Fruit fly (Drosophila melanogaster): Measurements from ENCODE around the gene CG10352.

CG10352 gene

dm6 chrX:11852310-11852709 lies 24.7 kb downstream of the CG10352 start, which contains the start of gene p24-1 (continued):
- TF ChIP-seq Rfx (GFP tag; IDR thresholded peaks at IDR 0.05) = peak; percentile 81
- peak; percentile 87 for TF ChIP-seq CG3847 (GFP tag; IDR thresholded peaks at IDR 0.05)
- peak; percentile 73 for TF ChIP-seq CG12155 (GFP tag; optimal IDR thresholded peaks at IDR 0.05)
- TF ChIP-seq CG15514 (GFP tag; optimal IDR thresholded peaks at IDR 0.05) = peak; percentile 86
- no peak for TF ChIP-seq D (optimal IDR thresholded peaks at IDR 0.05)
- TF ChIP-seq D (GFP tag; optimal IDR thresholded peaks at IDR 0.05) = no peak
- peak; percentile 92 for TF ChIP-seq Opbp (GFP tag; IDR thresholded peaks at IDR 0.05; ENCODE audit: partially characterized antibody)
- peak; percentile 11 for TF ChIP-seq Lhr (GFP tag; optimal IDR thresholded peaks at IDR 0.05)
- TF ChIP-seq gem (tag; optimal IDR thresholded peaks at IDR 0.05) = peak; percentile 23
- peak; percentile 54 for TF ChIP-seq row (GFP tag; IDR thresholded peaks at IDR 0.05)
- TF ChIP-seq bowl (GFP tag; IDR thresholded peaks at IDR 0.05) = no peak
- peak; percentile 43 for TF ChIP-seq CG4854 (GFP tag; optimal IDR thresholded peaks at IDR 0.05)
- TF ChIP-seq org-1 (GFP tag; optimal IDR thresholded peaks at IDR 0.05) = no peak
- TF ChIP-seq CG8478 (optimal IDR thresholded peaks at IDR 0.05) = no peak
- peak; percentile 86 for TF ChIP-seq MESR4 (GFP tag; optimal IDR thresholded peaks at IDR 0.05)
- no peak for TF ChIP-seq cato (GFP tag; optimal IDR thresholded peaks at IDR 0.05; ENCODE audit: borderline replicate concordance)
- TF ChIP-seq CG33213 (GFP tag; optimal IDR thresholded peaks at IDR 0.05) = peak; percentile 52
- TF ChIP-seq eyg (GFP tag; optimal IDR thresholded peaks at IDR 0.05) = no peak
- no peak for TF ChIP-seq kni (GFP tag; optimal IDR thresholded peaks at IDR 0.05)
- peak; percentile 48 for TF ChIP-seq kay (GFP tag; optimal IDR thresholded peaks at IDR 0.05)
- peak; percentile 90 for TF ChIP-seq CG2116 (GFP tag; optimal IDR thresholded peaks at IDR 0.05)
- peak; percentile 23 for TF ChIP-seq CG15269 (tag; optimal IDR thresholded peaks at IDR 0.05)
- peak; percentile 74 for TF ChIP-seq hbn (GFP tag; IDR thresholded peaks at IDR 0.05; ENCODE audit: partially characterized antibody)
- TF ChIP-seq so (GFP tag; IDR thresholded peaks at IDR 0.05) = no peak
- TF ChIP-seq CG2875 (GFP tag; optimal IDR thresholded peaks at IDR 0.05) = no peak
- TF ChIP-seq dan (GFP tag; IDR thresholded peaks at IDR 0.05) = no peak
- TF ChIP-seq Hr51 (GFP tag; optimal IDR thresholded peaks at IDR 0.05) = peak in 1 of 2 experiments; percentile 49
- peak; percentile 27 for TF ChIP-seq CG18476 (GFP tag; optimal IDR thresholded peaks at IDR 0.05)
- peak; percentile 73 for TF ChIP-seq CG32532 (GFP tag; IDR thresholded peaks at IDR 0.05)
- peak; percentile 13 for TF ChIP-seq CG1602 (GFP tag; optimal IDR thresholded peaks at IDR 0.05)
- peak; percentile 50 for TF ChIP-seq CG17829 (tag; optimal IDR thresholded peaks at IDR 0.05)
- peak in 1 of 2 experiments; percentile 8 for TF ChIP-seq bsh (GFP tag; optimal IDR thresholded peaks at IDR 0.05)
- TF ChIP-seq unc-4 (GFP tag; IDR thresholded peaks at IDR 0.05; ENCODE audit: partially characterized antibody) = peak; percentile 90
- TF ChIP-seq CG1529 (GFP tag; optimal IDR thresholded peaks at IDR 0.05) = no peak
- peak; percentile 55 for TF ChIP-seq CG7786 (GFP tag; optimal IDR thresholded peaks at IDR 0.05)
- peak; percentile 65 for TF ChIP-seq CG1792 (GFP tag; optimal IDR thresholded peaks at IDR 0.05)
- peak; percentile 40 for TF ChIP-seq shn (GFP tag; optimal IDR thresholded peaks at IDR 0.05)
- peak; percentile 25 for TF ChIP-seq HHEX (GFP tag; optimal IDR thresholded peaks at IDR 0.05)
- peak; percentile 63 for TF ChIP-seq caup (GFP tag; optimal IDR thresholded peaks at IDR 0.05; ENCODE audit: severe bottlenecking)
- peak in 1 of 2 experiments; percentile 31 for TF ChIP-seq chif (GFP tag; optimal IDR thresholded peaks at IDR 0.05)
- TF ChIP-seq gfzf (GFP tag; optimal IDR thresholded peaks at IDR 0.05) = peak; percentile 36
- TF ChIP-seq Adf1 (GFP tag; IDR thresholded peaks at IDR 0.05) = no peak
- peak; percentile 36 for TF ChIP-seq CG11504 (tag; optimal IDR thresholded peaks at IDR 0.05)
- no peak for TF ChIP-seq bigmax (GFP tag; optimal IDR thresholded peaks at IDR 0.05)
- TF ChIP-seq Fer2 (tag; optimal IDR thresholded peaks at IDR 0.05) = peak; percentile 13
- TF ChIP-seq Ptx1 (GFP tag; IDR thresholded peaks at IDR 0.05) = peak; percentile 29; the same call in 1 of the 2 replicates
- TF ChIP-seq CG7928 (GFP tag; optimal IDR thresholded peaks at IDR 0.05) = peak; percentile 11
- 0 out of 2 replicates have a peak, but pooled peaks have one; percentile 44 for TF ChIP-seq chm (GFP tag; IDR thresholded peaks at IDR 0.05)
- no peak for TF ChIP-seq HLH3B (GFP tag; IDR thresholded peaks at IDR 0.05)
- TF ChIP-seq HLH4C (GFP tag; IDR thresholded peaks at IDR 0.05; ENCODE audit: partially characterized antibody) = peak; percentile 83

Measured in whole organism, embryonic.